Fruit fly (Drosophila melanogaster) whole organism, adult: ENCODE measurements around the gene CG31788.

Experiments used
- CG11617 ChIP-seq: fragments of 200-800 bp; sonication (Bioruptor generic); optimal IDR thresholded peaks from 2 replicates; lab custom pipeline; 2017; ENCODE audit warnings: mild to moderate bottlenecking, missing biosample characterization, missing genetic modification reagents, missing genetic modification characterization
- CG12768 ChIP-seq: fragments of 200-800 bp; sonication (Bioruptor generic); optimal IDR thresholded peaks from 2 replicates; lab custom pipeline; 2017; ENCODE audit warnings: missing biosample characterization, missing genetic modification characterization, mild to moderate bottlenecking, moderate library complexity, missing genetic modification reagents
- CG14711 ChIP-seq: fragments of 200-800 bp; sonication (Bioruptor generic); optimal IDR thresholded peaks from 2 replicates; lab custom pipeline; 2018; ENCODE audit warnings: missing biosample characterization, mild to moderate bottlenecking, missing genetic modification characterization, moderate library complexity
- CG1620 ChIP-seq: fragments of 200-800 bp; sonication (Bioruptor generic); optimal IDR thresholded peaks from 2 replicates; lab custom pipeline; 2016; ENCODE audit warnings: missing biosample characterization, missing genetic modification characterization
- CG33017 ChIP-seq: fragments of 200-800 bp; sonication (Bioruptor generic); optimal IDR thresholded peaks from 2 replicates; lab custom pipeline; 2018; ENCODE audit warnings: missing biosample characterization, mild to moderate bottlenecking, missing genetic modification characterization, moderate library complexity
- CG5204 ChIP-seq: fragments of 200-800 bp; sonication (Bioruptor generic); optimal IDR thresholded peaks from 2 replicates; lab custom pipeline; 2016; ENCODE audit warnings: missing biosample characterization, missing genetic modification characterization
- CG7045 ChIP-seq: fragments of 200-800 bp; sonication (Bioruptor generic); optimal IDR thresholded peaks from 2 replicates; lab custom pipeline; 2017; ENCODE audit warnings: missing biosample characterization, mild to moderate bottlenecking, missing genetic modification characterization
- CG7101 ChIP-seq: fragments of 200-800 bp; sonication (Bioruptor generic); optimal IDR thresholded peaks from 2 replicates; lab custom pipeline; 2018; ENCODE audit warnings: missing biosample characterization, mild to moderate bottlenecking, missing genetic modification characterization, moderate library complexity
- Clk ChIP-seq: fragments of 200-800 bp; sonication (Bioruptor generic); optimal IDR thresholded peaks from 2 replicates; lab custom pipeline; 2017; ENCODE audit warnings: missing biosample characterization, missing genetic modification characterization
- Crg-1 ChIP-seq: fragments of 200-800 bp; sonication (Bioruptor generic); optimal IDR thresholded peaks from 2 replicates; lab custom pipeline; 2016; ENCODE audit warnings: missing biosample characterization, missing genetic modification characterization
- Hr96 ChIP-seq: fragments of 200-800 bp; sonication (Bioruptor generic); optimal IDR thresholded peaks from 2 replicates; lab custom pipeline; 2016; ENCODE audit warnings: missing biosample characterization, missing genetic modification characterization
- Mnt ChIP-seq: fragments of 200-800 bp; sonication (Bioruptor generic); optimal IDR thresholded peaks from 2 replicates; lab custom pipeline; 2016; ENCODE audit warnings: missing biosample characterization, mild to moderate bottlenecking, missing genetic modification characterization
- bab1 ChIP-seq: fragments of 200-800 bp; sonication (Bioruptor generic); optimal IDR thresholded peaks from 3 replicates; lab custom pipeline; 2019; ENCODE audit warnings: missing biosample characterization, mild to moderate bottlenecking, missing genetic modification characterization, moderate library complexity
- cic ChIP-seq: fragments of 200-800 bp; sonication (Bioruptor generic); optimal IDR thresholded peaks from 2 replicates; lab custom pipeline; 2017; ENCODE audit warnings: missing biosample characterization, mild to moderate bottlenecking, missing genetic modification characterization, moderate library complexity
- cnc ChIP-seq, 2 experiments: fragments of >200 bp; optimal IDR thresholded peaks; 2 replicates each; lab custom pipeline; 2017
- kay ChIP-seq: fragments of 200-800 bp; sonication (Bioruptor generic); peaks from one replicate; lab custom pipeline; 2016; ENCODE audit warnings: missing biosample characterization, missing genetic modification characterization, borderline replicate concordance
- ovo ChIP-seq: fragments of 200-800 bp; sonication (Bioruptor generic); optimal IDR thresholded peaks from 2 replicates; lab custom pipeline; 2016; ENCODE audit warnings: missing biosample characterization, missing genetic modification characterization
- pad ChIP-seq: fragments of 200-800 bp; sonication (Bioruptor generic); optimal IDR thresholded peaks from 3 replicates; lab custom pipeline; 2017; ENCODE audit warnings: missing biosample characterization, missing genetic modification characterization, mild to moderate bottlenecking, moderate library complexity, missing genetic modification reagents
- tj ChIP-seq: fragments of 200-800 bp; sonication (Bioruptor generic); optimal IDR thresholded peaks from 3 replicates; lab custom pipeline; 2017; ENCODE audit warnings: missing biosample characterization, mild to moderate bottlenecking, missing genetic modification characterization, moderate library complexity
- toe ChIP-seq: fragments of 200-800 bp; sonication (Bioruptor generic); optimal IDR thresholded peaks from 2 replicates; lab custom pipeline; 2016; ENCODE audit warnings: missing biosample characterization, missing genetic modification characterization

CG31788 gene

DNA sequence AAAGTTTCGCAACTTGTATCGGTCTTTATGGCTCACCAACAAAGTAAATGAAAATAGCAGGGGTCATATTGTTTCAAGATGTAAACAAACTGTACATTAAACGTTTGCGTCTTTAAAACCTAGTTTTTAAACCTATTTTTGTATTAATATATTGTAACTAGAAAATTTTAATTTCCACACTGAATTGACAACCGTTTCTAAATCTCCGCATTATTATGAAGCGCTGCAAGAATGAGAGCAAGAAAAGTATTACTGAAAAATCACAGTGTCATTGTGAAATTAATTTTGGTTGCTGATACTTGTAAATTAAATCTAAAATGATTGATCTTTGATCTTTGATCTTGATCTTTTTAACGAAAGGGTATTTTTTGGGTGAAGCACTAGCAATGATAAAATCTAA is 33.6 kb upstream of the CG31788 start, which contains the start of gene CG43362:
Gene CG43362, minus strand, starts transcription at position 101 of the 400 bp plus-strand sequence.
- TF ChIP-seq Hr96 (no peak), CG5204 (GFP tag; lab: Kevin White, UChicago) (no peak)

dm6 chr2L:18287171-18287570 is 29.4 kb upstream of the CG31788 start:
- no peak for TF ChIP-seq pad
- TF ChIP-seq CG14711 = no peak
- TF ChIP-seq cic = no peak
- no peak for TF ChIP-seq CG1620
- TF ChIP-seq kay (GFP tag; lab: Kevin White, UChicago) = no peak
- TF ChIP-seq Clk (GFP tag; lab: Kevin White, UChicago) = no peak
- TF ChIP-seq CG5204 (GFP tag; lab: Kevin White, UChicago) = no peak
- TF ChIP-seq CG33017 (tag; lab: Kevin White, UChicago) = no peak
- no peak for TF ChIP-seq cnc (optimal IDR thresholded peaks at IDR 0.05; lab: Kevin White, UChicago)
- no peak for TF ChIP-seq toe (GFP tag; lab: Kevin White, UChicago)
- TF ChIP-seq ovo (GFP tag; lab: Kevin White, UChicago) = no peak
- TF ChIP-seq CG7101 (tag; lab: Kevin White, UChicago) = no peak
- TF ChIP-seq CG11617 = no peak
- no peak for TF ChIP-seq Mnt (GFP tag; lab: Kevin White, UChicago)
- no peak for TF ChIP-seq bab1 (GFP tag; lab: Kevin White, UChicago)
- no peak for TF ChIP-seq Crg-1 (GFP tag; lab: Kevin White, UChicago)
- no peak for TF ChIP-seq Hr96
- TF ChIP-seq CG12768 (GFP tag; lab: Kevin White, UChicago) = no peak

DNA sequence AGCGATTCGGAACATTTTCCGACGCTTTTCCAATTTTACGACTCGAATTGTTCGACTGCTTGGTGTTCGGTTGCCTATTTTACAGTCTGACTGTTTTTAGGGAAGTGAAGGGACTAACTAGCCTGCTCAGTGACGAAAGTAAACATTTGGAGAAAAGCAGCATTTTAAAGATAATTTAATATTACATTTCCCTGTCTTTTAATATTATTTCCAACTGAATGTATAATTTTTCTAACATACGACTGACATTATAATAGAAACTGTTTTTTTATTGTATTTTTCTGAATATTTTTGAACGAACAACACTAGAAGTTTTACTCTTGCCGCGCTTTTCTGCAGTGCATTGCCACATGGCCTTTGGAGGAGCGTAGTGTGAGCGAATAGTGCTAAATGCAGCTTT is 27.8 kb upstream of the CG31788 start, which contains the start of gene CG31787:
Gene CG31787, minus strand, starts transcription at position 101 of the 400 bp plus-strand sequence.
- TF ChIP-seq bab1 (GFP tag; lab: Kevin White, UChicago) = no peak
- TF ChIP-seq cnc (optimal IDR thresholded peaks at IDR 0.05; lab: Kevin White, UChicago) = no peak
- no peak for TF ChIP-seq CG33017 (tag; lab: Kevin White, UChicago)
- no peak for TF ChIP-seq CG14711
- TF ChIP-seq Hr96 = no peak

- TF ChIP-seq pad (no peak), toe (GFP tag; lab: Kevin White, UChicago) (no peak), tj (GFP tag; lab: Kevin White, UChicago) (no peak), ovo (GFP tag; lab: Kevin White, UChicago) (no peak), bab1 (GFP tag; lab: Kevin White, UChicago) (no peak), CG7101 (tag; lab: Kevin White, UChicago) (no peak), CG7045 (GFP tag; lab: Kevin White, UChicago) (no peak), CG11617 (no peak), Clk (GFP tag; lab: Kevin White, UChicago) (no peak), cic (no peak), Mnt (GFP tag; lab: Kevin White, UChicago) (no peak), CG1620 (no peak), CG33017 (tag; lab: Kevin White, UChicago) (no peak), kay (GFP tag; lab: Kevin White, UChicago) (no peak), Hr96 (no peak)
Observed at dm6 chr2L:18284150-18284842, 26.5 kb upstream of the CG31788 start.

dm6 chr2L:18275663-18276062 is 17.9 kb upstream of the CG31788 start, which contains the start of gene CG42750:
CG42750 (minus strand) TSS chr2L:18275770.
- no peak for TF ChIP-seq CG12768 (GFP tag; lab: Kevin White, UChicago)
- no peak for TF ChIP-seq kay (GFP tag; lab: Kevin White, UChicago)
- TF ChIP-seq CG5204 (GFP tag; lab: Kevin White, UChicago) = no peak
- TF ChIP-seq Mnt (GFP tag; lab: Kevin White, UChicago) = no peak
- no peak for TF ChIP-seq toe (GFP tag; lab: Kevin White, UChicago)

DNA sequence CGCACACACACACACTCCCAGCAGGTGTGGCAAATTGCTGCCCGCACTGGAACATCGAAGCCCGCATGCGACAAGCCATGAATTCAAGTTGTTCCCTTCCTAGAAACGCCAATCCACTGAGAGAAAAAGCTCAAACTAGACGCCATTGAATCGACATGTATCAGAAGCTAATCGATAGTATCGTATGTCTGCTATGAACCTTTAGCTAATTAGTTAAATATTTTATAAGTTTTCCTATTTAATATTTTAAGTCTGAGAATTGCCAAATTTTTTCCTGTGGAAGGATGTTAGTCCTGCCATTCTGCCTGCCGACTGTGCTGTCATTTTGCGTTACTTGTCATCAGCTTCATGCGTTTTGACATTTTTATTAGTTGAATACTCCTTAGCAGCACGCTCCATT is 10.0 kb upstream of the CG31788 start:
- TF ChIP-seq cic (no peak), bab1 (GFP tag; lab: Kevin White, UChicago) (no peak), kay (GFP tag; lab: Kevin White, UChicago) (no peak), tj (GFP tag; lab: Kevin White, UChicago) (no peak), ovo (GFP tag; lab: Kevin White, UChicago) (no peak)

- TF ChIP-seq Mnt (GFP tag; lab: Kevin White, UChicago) (no peak), CG5204 (GFP tag; lab: Kevin White, UChicago) (no peak), CG7101 (tag; lab: Kevin White, UChicago) (no peak), kay (GFP tag; lab: Kevin White, UChicago) (no peak), cnc (optimal IDR thresholded peaks at IDR 0.05; lab: Kevin White, UChicago) (no peak), cic (no peak), ovo (GFP tag; lab: Kevin White, UChicago) (no peak), Crg-1 (GFP tag; lab: Kevin White, UChicago) (no peak), Clk (GFP tag; lab: Kevin White, UChicago) (no peak), CG11617 (no peak), bab1 (GFP tag; lab: Kevin White, UChicago) (no peak)
Observed at dm6 chr2L:18236493-18236892, 21.3 kb downstream of the CG31788 start.
